Worm (Caenorhabditis elegans): ENCODE data around the gene slcr-46.3.
A peak's percentile ranks its signal among the peaks of the same experiment; 100 is the strongest.

The slcr-46.3 gene

ce11 chrV:9703549-9703948 is 20.4 kb downstream of the slcr-46.3 start (continued):
- no peak for TF ChIP-seq F55B11.4 (tag; optimal IDR thresholded peaks at IDR 0.05; ENCODE audit: borderline replicate concordance, insufficient read depth)
- TF ChIP-seq ccch-3 (GFP tag; optimal IDR thresholded peaks at IDR 0.05), result no peak
- peak; percentile 63 for TF ChIP-seq ceh-91 (GFP tag; IDR thresholded peaks at IDR 0.05)
- no peak for TF ChIP-seq F57A8.1 (GFP tag; optimal IDR thresholded peaks at IDR 0.05)
- TF ChIP-seq dpl-1 (GFP tag; optimal IDR thresholded peaks at IDR 0.05), result peak; percentile 43
- TF ChIP-seq B0035.1 (tag; optimal IDR thresholded peaks at IDR 0.05), result no peak

ce11 chrV:9702755-9703154 is 21.2 kb downstream of the slcr-46.3 start, which contains the start of gene xbx-6:
Gene xbx-6 (plus strand): TSS chrV:9703055.
- TF ChIP-seq ztf-26 (tag; optimal IDR thresholded peaks at IDR 0.05) (no peak), bed-1 (GFP tag; IDR thresholded peaks at IDR 0.05) (no peak), hsf-1 (GFP tag; IDR thresholded peaks at IDR 0.05) (no peak)

ce11 chrV:9701861-9702260 is 22.0 kb downstream of the slcr-46.3 start:
- peak; percentile 10 for TF ChIP-seq nhr-80 (tag; optimal IDR thresholded peaks at IDR 0.05)
- no peak for TF ChIP-seq ceh-58 (GFP tag; IDR thresholded peaks at IDR 0.05)

- TF ChIP-seq egrh-3 (GFP tag; IDR thresholded peaks at IDR 0.05) (no peak), rpc-1 (optimal IDR thresholded peaks at IDR 0.05) (no peak), rpc-1 (tag; optimal IDR thresholded peaks at IDR 0.05) (no peak), nfya-1 (tag; optimal IDR thresholded peaks at IDR 0.05; ENCODE audit: borderline replicate concordance, insufficient read depth) (no peak), snpc-1.3 (tag; optimal IDR thresholded peaks at IDR 0.05; ENCODE audit: insufficient read depth) (no peak), nhr-120 (GFP tag; IDR thresholded peaks at IDR 0.05) (no peak), bed-2 (GFP tag; IDR thresholded peaks at IDR 0.05) (no peak), egl-44 (GFP tag; IDR thresholded peaks at IDR 0.05) (no peak), lir-1 (GFP tag; conservative IDR thresholded peaks at IDR 0.05) (no peak), sptf-2 (GFP tag; optimal IDR thresholded peaks at IDR 0.05) (no peak), ceh-79 (tag; optimal IDR thresholded peaks at IDR 0.05) (no peak), K11D2.4 (GFP tag; IDR thresholded peaks at IDR 0.05) (no peak), Y79H2A.3 (GFP tag; conservative IDR thresholded peaks at IDR 0.05) (no peak), ceh-100 (GFP tag; IDR thresholded peaks at IDR 0.05) (no peak), zfh-2 (GFP tag; conservative IDR thresholded peaks at IDR 0.05) (no peak), D2030.7 (GFP tag; IDR thresholded peaks at IDR 0.05) (no peak), atf-7 (tag; optimal IDR thresholded peaks at IDR 0.05) (no peak)
These were observed 24.7 kb downstream of the slcr-46.3 start for ce11 chrV:9699216-9699615.

ce11 chrV:9696715-9697114 is 27.2 kb downstream of the slcr-46.3 start, which contains the start of gene her-1:
Gene her-1 (plus strand): TSS chrV:9697015.
- TF ChIP-seq let-526 (GFP tag; IDR thresholded peaks at IDR 0.05), result no peak
- no peak for TF ChIP-seq egrh-3 (GFP tag; IDR thresholded peaks at IDR 0.05)
- no peak for TF ChIP-seq ZK185.1 (tag; optimal IDR thresholded peaks at IDR 0.05; ENCODE audit: poor library complexity, severe bottlenecking)
- no peak for TF ChIP-seq hlh-26 (GFP tag; conservative IDR thresholded peaks at IDR 0.05)
- TF ChIP-seq ztf-28 (GFP tag; IDR thresholded peaks at IDR 0.05), result no peak
- no peak for TF ChIP-seq madf-6 (GFP tag; IDR thresholded peaks at IDR 0.05)
- no peak for TF ChIP-seq nhr-120 (GFP tag; IDR thresholded peaks at IDR 0.05)
